Worm (Caenorhabditis elegans) whole organism, L3 larva: ENCODE results near the gene Y46G5A.15.

Experiments
- aly-2 ChIP-seq: fragments of 150-350 bp; optimal IDR thresholded peaks from 2 replicates; lab custom pipeline; 2014; ENCODE audit warnings: missing biosample characterization, missing genetic modification characterization
- unc-62 ChIP-seq: fragments of 150-350 bp; sonication (generic microtip); optimal IDR thresholded peaks from 4 replicates; lab custom pipeline; 2014; ENCODE audit warnings: missing biosample characterization, missing genetic modification reagents, missing genetic modification characterization

ce11 chrII:12785391-12785790 lies at the start of gene Y46G5A.15:
- TF ChIP-seq aly-2 (tag; lab: Kevin White, UChicago), result no peak
- no peak for TF ChIP-seq unc-62 (GFP tag; lab: Kevin White, UChicago)
